Worm (Caenorhabditis elegans) whole organism, mixed stage, embryonic: ENCODE measurements around the gene K08D8.5.

Source experiments
- M03D4.4 ChIP-seq: sonication (generic microtip); optimal IDR thresholded peaks from 2 replicates; lab custom pipeline; 2017; ENCODE audit warnings: mild to moderate bottlenecking, missing genetic modification characterization, missing compliant biosample characterization
- bed-3 ChIP-seq: fragments of 200-800 bp; sonication (Bioruptor generic); optimal IDR thresholded peaks from 3 replicates; lab custom pipeline; 2018; ENCODE audit warnings: mild to moderate bottlenecking, missing genetic modification characterization, moderate library complexity, missing compliant biosample characterization
- blmp-1 ChIP-seq: fragments of 150-350 bp; optimal IDR thresholded peaks from 2 replicates; lab custom pipeline; 2014; ENCODE audit warnings: missing biosample characterization, missing genetic modification characterization
- ceh-39 ChIP-seq: fragments of 150-350 bp; optimal IDR thresholded peaks from 2 replicates; lab custom pipeline; 2014; ENCODE audit warnings: missing biosample characterization, missing genetic modification characterization
- ceh-43 ChIP-seq: fragments of 200-800 bp; sonication (Bioruptor generic); optimal IDR thresholded peaks from 2 replicates; lab custom pipeline; 2018; ENCODE audit warnings: mild to moderate bottlenecking, missing genetic modification characterization, moderate library complexity, missing compliant biosample characterization
- ceh-83 ChIP-seq: fragments of 200-800 bp; sonication (Bioruptor generic); optimal IDR thresholded peaks from 2 replicates; lab custom pipeline; 2018; ENCODE audit warnings: mild to moderate bottlenecking, missing genetic modification characterization, missing compliant biosample characterization
- cnd-1 ChIP-seq: fragments of 200-800 bp; sonication (Bioruptor generic); optimal IDR thresholded peaks from 2 replicates; lab custom pipeline; 2018; ENCODE audit warnings: mild to moderate bottlenecking, missing genetic modification characterization, missing compliant biosample characterization
- drap-1 ChIP-seq: fragments of 200-800 bp; sonication (Bioruptor generic); optimal IDR thresholded peaks from 3 replicates; lab custom pipeline; 2018; ENCODE audit warnings: mild to moderate bottlenecking, missing genetic modification characterization, missing compliant biosample characterization
- elt-1 ChIP-seq: sonication (generic microtip); optimal IDR thresholded peaks from 2 replicates; lab custom pipeline; 2017; ENCODE audit warnings: missing genetic modification characterization, mild to moderate bottlenecking, missing compliant biosample characterization, antibody characterized with exemption, moderate library complexity, borderline replicate concordance; ENCODE audit not compliant: insufficient read depth
- elt-3 ChIP-seq: fragments of 150-350 bp; optimal IDR thresholded peaks from 2 replicates; lab custom pipeline; 2014; ENCODE audit warnings: missing biosample characterization, missing genetic modification characterization
- flh-1 ChIP-seq: fragments of 200-800 bp; sonication (Bioruptor generic); optimal IDR thresholded peaks from 2 replicates; lab custom pipeline; 2018; ENCODE audit warnings: mild to moderate bottlenecking, missing genetic modification characterization, moderate library complexity, missing compliant biosample characterization
- ham-2 ChIP-seq: fragments of 200-800 bp; sonication (Bioruptor generic); optimal IDR thresholded peaks from 2 replicates; lab custom pipeline; 2018; ENCODE audit warnings: mild to moderate bottlenecking, missing genetic modification characterization, missing compliant biosample characterization
- hlh-1 ChIP-seq: fragments of 150-350 bp; optimal IDR thresholded peaks from 2 replicates; lab custom pipeline; 2014; ENCODE audit warnings: missing biosample characterization, missing genetic modification reagents, missing genetic modification characterization
- lin-13 ChIP-seq: fragments of 150-350 bp; optimal IDR thresholded peaks from 2 replicates; lab custom pipeline; 2014; ENCODE audit warnings: missing biosample characterization, missing genetic modification characterization
- lin-32 ChIP-seq: fragments of 200-800 bp; sonication (Bioruptor generic); optimal IDR thresholded peaks from 2 replicates; lab custom pipeline; 2018; ENCODE audit warnings: mild to moderate bottlenecking, missing genetic modification characterization, missing compliant biosample characterization
- lsy-2 ChIP-seq: fragments of 150-350 bp; optimal IDR thresholded peaks from 2 replicates; lab custom pipeline; 2014; ENCODE audit warnings: missing biosample characterization, missing genetic modification characterization
- mab-5 ChIP-seq: fragments of 150-350 bp; optimal IDR thresholded peaks from 2 replicates; lab custom pipeline; 2014; ENCODE audit warnings: missing biosample characterization, missing genetic modification characterization
- mep-1 ChIP-seq: fragments of 150-350 bp; optimal IDR thresholded peaks from 2 replicates; lab custom pipeline; 2017; ENCODE audit warnings: missing biosample characterization, missing genetic modification reagents, missing genetic modification characterization, inconsistent platforms
- mls-2 ChIP-seq: sonication (generic microtip); optimal IDR thresholded peaks from 2 replicates; lab custom pipeline; 2016; ENCODE audit warnings: mild to moderate bottlenecking, missing genetic modification characterization, moderate library complexity, missing compliant biosample characterization
- nhr-2 ChIP-seq: fragments of 150-350 bp; optimal IDR thresholded peaks from 2 replicates; lab custom pipeline; 2014; ENCODE audit warnings: missing biosample characterization, missing genetic modification characterization
- nhr-237 ChIP-seq: fragments of 150-350 bp; optimal IDR thresholded peaks from 2 replicates; lab custom pipeline; 2014; ENCODE audit warnings: missing biosample characterization, missing genetic modification characterization
- nhr-28 ChIP-seq: fragments of 150-350 bp; optimal IDR thresholded peaks from 2 replicates; lab custom pipeline; 2014; ENCODE audit warnings: missing biosample characterization, missing genetic modification characterization
- nhr-76 ChIP-seq: sonication (generic microtip); optimal IDR thresholded peaks from 2 replicates; lab custom pipeline; 2017; ENCODE audit warnings: missing biosample characterization, missing genetic modification characterization
- pha-4 ChIP-seq: fragments of 150-350 bp; optimal IDR thresholded peaks from 2 replicates; lab custom pipeline; 2018; ENCODE audit warnings: missing biosample characterization, missing genetic modification reagents, missing genetic modification characterization
- sem-2 ChIP-seq: fragments of 200-800 bp; sonication (Bioruptor generic); optimal IDR thresholded peaks from 2 replicates; lab custom pipeline; 2018; ENCODE audit warnings: mild to moderate bottlenecking, missing genetic modification characterization, missing compliant biosample characterization
- snpc-4 ChIP-seq: fragments of 150-350 bp; optimal IDR thresholded peaks from 2 replicates; lab custom pipeline; 2014; ENCODE audit warnings: missing biosample characterization, missing genetic modification characterization
- sptf-1 ChIP-seq: sonication (generic microtip); optimal IDR thresholded peaks from 2 replicates; lab custom pipeline; 2017; ENCODE audit warnings: mild to moderate bottlenecking, missing genetic modification characterization, moderate library complexity, missing compliant biosample characterization
- tbx-8 ChIP-seq: fragments of 200-800 bp; sonication (Bioruptor generic); optimal IDR thresholded peaks from 2 replicates; lab custom pipeline; 2018; ENCODE audit warnings: mild to moderate bottlenecking, missing genetic modification characterization, moderate library complexity, missing compliant biosample characterization
- unc-120 ChIP-seq: sonication (generic microtip); optimal IDR thresholded peaks from 2 replicates; lab custom pipeline; 2017; ENCODE audit warnings: missing genetic modification characterization, missing compliant biosample characterization; ENCODE audit not compliant: poor library complexity, severe bottlenecking
- unc-39 ChIP-seq: fragments of 150-350 bp; optimal IDR thresholded peaks from 2 replicates; lab custom pipeline; 2014; ENCODE audit warnings: missing biosample characterization, missing genetic modification characterization
- unc-62 ChIP-seq: fragments of 150-350 bp; optimal IDR thresholded peaks from 2 replicates; lab custom pipeline; 2014; ENCODE audit warnings: missing biosample characterization, missing genetic modification reagents, missing genetic modification characterization
- zip-8 ChIP-seq: fragments of 150-350 bp; optimal IDR thresholded peaks from 2 replicates; lab custom pipeline; 2014; ENCODE audit warnings: missing biosample characterization, missing genetic modification characterization
- ztf-11 ChIP-seq: fragments of 150-350 bp; optimal IDR thresholded peaks from 2 replicates; lab custom pipeline; 2014; ENCODE audit warnings: missing biosample characterization, missing genetic modification characterization

K08D8.5 gene

ce11 chrIV:12894996-12895395, 16.9 kb downstream of the K08D8.5 start, which contains the start of gene K08D8.11:
TSS of gene K08D8.11 (plus strand) at chrIV:12895296.
- TF ChIP-seq bed-3 (GFP tag; lab: Kevin White, UChicago) (no peak), ceh-83 (GFP tag; lab: Kevin White, UChicago) (no peak), lin-13 (no peak), nhr-237 (tag; lab: Kevin White, UChicago) (no peak), snpc-4 (tag; lab: Kevin White, UChicago) (no peak), zip-8 (tag; lab: Kevin White, UChicago) (no peak), unc-62 (GFP tag; lab: Kevin White, UChicago) (no peak), M03D4.4 (no peak), cnd-1 (tag; lab: Kevin White, UChicago) (no peak)

- TF ChIP-seq lsy-2 (tag; lab: Kevin White, UChicago) (no peak), ceh-83 (GFP tag; lab: Kevin White, UChicago) (no peak), drap-1 (GFP tag; lab: Kevin White, UChicago) (no peak), M03D4.4 (no peak), unc-62 (GFP tag; lab: Kevin White, UChicago) (no peak), sptf-1 (tag; lab: Kevin White, UChicago) (no peak), nhr-28 (tag; lab: Kevin White, UChicago) (no peak)
- TF ChIP-seq, all 35 proteins: peak for 0
Measured at ce11 chrIV:12893166-12893565, 18.8 kb downstream of the K08D8.5 start, which contains the start of gene K08D8.12. TSS of gene K08D8.12 (plus strand) at chrIV:12893466.

- TF ChIP-seq sem-2 (no peak), nhr-28 (tag; lab: Kevin White, UChicago) (no peak), ceh-43 (GFP tag; lab: Kevin White, UChicago) (no peak), nhr-2 (tag; lab: Kevin White, UChicago) (no peak), cnd-1 (tag; lab: Kevin White, UChicago) (no peak)
Measured at ce11 chrIV:12892194-12892593, 19.7 kb downstream of the K08D8.5 start, which contains the start of gene K08D8.1. TSS of gene K08D8.1 (plus strand) at chrIV:12892494.

ce11 chrIV:12891080-12891479, 20.8 kb downstream of the K08D8.5 start:
- TF ChIP-seq flh-1 (GFP tag; lab: Kevin White, UChicago) (no peak), lin-13 (no peak), hlh-1 (tag; lab: Kevin White, UChicago) (no peak), ceh-39 (no peak), unc-120 (no peak), ztf-11 (no peak), tbx-8 (GFP tag; lab: Kevin White, UChicago) (no peak), nhr-237 (tag; lab: Kevin White, UChicago) (no peak), unc-62 (GFP tag; lab: Kevin White, UChicago) (no peak), ceh-83 (GFP tag; lab: Kevin White, UChicago) (no peak), sem-2 (no peak), lsy-2 (tag; lab: Kevin White, UChicago) (no peak), ham-2 (GFP tag; lab: Kevin White, UChicago) (no peak), mls-2 (tag; lab: Kevin White, UChicago) (no peak), mab-5 (tag; lab: Kevin White, UChicago) (no peak), M03D4.4 (no peak)

ce11 chrIV:12890445-12890844, 21.5 kb downstream of the K08D8.5 start, which contains the start of gene K08D8.6:
TSS of gene K08D8.6 (minus strand) at chrIV:12890508.
- TF ChIP-seq ceh-43 (GFP tag; lab: Kevin White, UChicago): no peak
- TF ChIP-seq pha-4: no peak
- no peak for TF ChIP-seq mls-2 (tag; lab: Kevin White, UChicago)
- no peak for TF ChIP-seq unc-62 (GFP tag; lab: Kevin White, UChicago)
- no peak for TF ChIP-seq ceh-39
- TF ChIP-seq zip-8 (tag; lab: Kevin White, UChicago): no peak
- TF ChIP-seq nhr-237 (tag; lab: Kevin White, UChicago): no peak
- TF ChIP-seq lsy-2 (tag; lab: Kevin White, UChicago): no peak
- no peak for TF ChIP-seq mab-5 (tag; lab: Kevin White, UChicago)
- no peak for TF ChIP-seq unc-39 (tag; lab: Kevin White, UChicago)
- TF ChIP-seq blmp-1 (tag; lab: Kevin White, UChicago): no peak
- no peak for TF ChIP-seq sptf-1 (tag; lab: Kevin White, UChicago)
- TF ChIP-seq flh-1 (GFP tag; lab: Kevin White, UChicago): no peak
- no peak for TF ChIP-seq nhr-28 (tag; lab: Kevin White, UChicago)

- TF ChIP-seq ztf-11 (no peak), nhr-2 (tag; lab: Kevin White, UChicago) (no peak), drap-1 (GFP tag; lab: Kevin White, UChicago) (no peak), ceh-39 (no peak), nhr-76 (tag; lab: Kevin White, UChicago) (no peak), sem-2 (no peak), unc-120 (no peak), nhr-237 (tag; lab: Kevin White, UChicago) (no peak), ceh-43 (GFP tag; lab: Kevin White, UChicago) (no peak), ham-2 (GFP tag; lab: Kevin White, UChicago) (no peak), elt-1 (tag; lab: Kevin White, UChicago) (no peak), sptf-1 (tag; lab: Kevin White, UChicago) (no peak), elt-3 (tag; lab: Kevin White, UChicago) (no peak), lin-32 (GFP tag; lab: Kevin White, UChicago) (no peak), lsy-2 (tag; lab: Kevin White, UChicago) (no peak), mep-1 (tag; lab: Kevin White, UChicago) (no peak), unc-62 (GFP tag; lab: Kevin White, UChicago) (no peak), tbx-8 (GFP tag; lab: Kevin White, UChicago) (no peak)
Measured at ce11 chrIV:12886012-12886411, 25.9 kb downstream of the K08D8.5 start.
